1 fruit fly cellular context compared by ENCODE assay signal in genomic region chr3R:4996529-4996975, dm6.
TF ChIP-seq lines count a peak whose summit lies in the region.

No protein-coding gene starts in this region.

TF ChIP-seq in whole organism, embryonic, 481 proteins besides CTCF, POLR2A, EP300 and RAD21 (continued from another document and continues in another):
- TF ChIP-seq mld (GFP tag; IDR thresholded peaks at IDR 0.05; lab: Robert Waterston, UW; ENCODE audit: partially characterized antibody) (no peak), eve (GFP tag; optimal IDR thresholded peaks at IDR 0.05; lab: Kevin White, UChicago) (no peak), peb (GFP tag; IDR thresholded peaks at IDR 0.05; lab: Robert Waterston, UW) (no peak), MTF-1 (GFP tag; optimal IDR thresholded peaks at IDR 0.05; lab: Kevin White, UChicago; ENCODE audit: borderline replicate concordance) (no peak), aop (GFP tag; IDR thresholded peaks at IDR 0.05; lab: Robert Waterston, UW) (0 out of 2 replicates have a peak, but pooled peaks have one; percentile 47), CG13624 (GFP tag; optimal IDR thresholded peaks at IDR 0.05; lab: Kevin White, UChicago) (no peak), CG12769 (tag; optimal IDR thresholded peaks at IDR 0.05; lab: Kevin White, UChicago) (no peak), p53 (GFP tag; optimal IDR thresholded peaks at IDR 0.05; lab: Kevin White, UChicago) (no peak), tup (GFP tag; optimal IDR thresholded peaks at IDR 0.05; lab: Kevin White, UChicago) (no peak), CG17802 (tag; optimal IDR thresholded peaks at IDR 0.05; lab: Kevin White, UChicago) (no peak), Doc3 (GFP tag; IDR thresholded peaks at IDR 0.05; lab: Robert Waterston, UW; ENCODE audit: partially characterized antibody) (no peak), Usf (GFP tag; optimal IDR thresholded peaks at IDR 0.05; lab: Kevin White, UChicago) (no peak), CG2120 (GFP tag; optimal IDR thresholded peaks at IDR 0.05; lab: Kevin White, UChicago) (no peak), Aef1 (GFP tag; IDR thresholded peaks at IDR 0.05; lab: Robert Waterston, UW) (no peak), ind (GFP tag; optimal IDR thresholded peaks at IDR 0.05; lab: Kevin White, UChicago) (no peak), btn (GFP tag; optimal IDR thresholded peaks at IDR 0.05; lab: Kevin White, UChicago) (no peak), Scr (GFP tag; IDR thresholded peaks at IDR 0.05; lab: Robert Waterston, UW; ENCODE audit: partially characterized antibody) (no peak), Dad (GFP tag; optimal IDR thresholded peaks at IDR 0.05; lab: Kevin White, UChicago) (no peak), unc-4 (GFP tag; IDR thresholded peaks at IDR 0.05; lab: Robert Waterston, UW; ENCODE audit: partially characterized antibody) (no peak), ash1 (GFP tag; optimal IDR thresholded peaks at IDR 0.05; lab: Kevin White, UChicago) (peak; percentile 32), Lpt (GFP tag; optimal IDR thresholded peaks at IDR 0.05; lab: Kevin White, UChicago) (no peak), CG7963 (GFP tag; IDR thresholded peaks at IDR 0.05; lab: Robert Waterston, UW; ENCODE audit: partially characterized antibody) (no peak), chn (GFP tag; optimal IDR thresholded peaks at IDR 0.05; lab: Kevin White, UChicago) (no peak), Chrac-16 (GFP tag; optimal IDR thresholded peaks at IDR 0.05; lab: Kevin White, UChicago) (no peak), Blimp-1 (GFP tag; optimal IDR thresholded peaks at IDR 0.05; lab: Kevin White, UChicago) (no peak), odd (GFP tag; optimal IDR thresholded peaks at IDR 0.05; lab: Kevin White, UChicago) (no peak), CG7357 (GFP tag; IDR thresholded peaks at IDR 0.05; lab: Robert Waterston, UW) (no peak), CG34224 (GFP tag; IDR thresholded peaks at IDR 0.05; lab: Robert Waterston, UW; ENCODE audit: partially characterized antibody) (no peak), PHDP (tag; optimal IDR thresholded peaks at IDR 0.05; lab: Kevin White, UChicago) (no peak), CG10654 (GFP tag; optimal IDR thresholded peaks at IDR 0.05; lab: Kevin White, UChicago) (no peak), en (GFP tag; optimal IDR thresholded peaks at IDR 0.05; lab: Kevin White, UChicago) (no peak), CG4617 (GFP tag; optimal IDR thresholded peaks at IDR 0.05; lab: Kevin White, UChicago; ENCODE audit: borderline replicate concordance) (no peak), mam (GFP tag; optimal IDR thresholded peaks at IDR 0.05; lab: Kevin White, UChicago) (no peak), Abd-B (GFP tag; optimal IDR thresholded peaks at IDR 0.05; lab: Kevin White, UChicago) (no peak), unpg (GFP tag; optimal IDR thresholded peaks at IDR 0.05; lab: Kevin White, UChicago) (no peak), CG17361 (GFP tag; IDR thresholded peaks at IDR 0.05; lab: Robert Waterston, UW) (no peak), dmrt99B (tag; optimal IDR thresholded peaks at IDR 0.05; lab: Kevin White, UChicago) (no peak), CG31224 (GFP tag; IDR thresholded peaks at IDR 0.05; lab: Robert Waterston, UW) (no peak), CG4820 (GFP tag; optimal IDR thresholded peaks at IDR 0.05; lab: Kevin White, UChicago) (no peak), sd (tag; optimal IDR thresholded peaks at IDR 0.05; lab: Kevin White, UChicago) (peak; percentile 60), onecut (GFP tag; IDR thresholded peaks at IDR 0.05; lab: Robert Waterston, UW) (peak; percentile 48), bcd (GFP tag; optimal IDR thresholded peaks at IDR 0.05; lab: Kevin White, UChicago) (no peak), CG18599 (GFP tag; optimal IDR thresholded peaks at IDR 0.05; lab: Kevin White, UChicago) (no peak), grn (GFP tag; optimal IDR thresholded peaks at IDR 0.05; lab: Kevin White, UChicago) (peak; percentile 61), kni (GFP tag; optimal IDR thresholded peaks at IDR 0.05; lab: Kevin White, UChicago) (peak; percentile 93), CG4730 (GFP tag; IDR thresholded peaks at IDR 0.05; lab: Robert Waterston, UW) (no peak), Eip74EF (GFP tag; optimal IDR thresholded peaks at IDR 0.05; lab: Kevin White, UChicago) (peak in 1 of 2 experiments; percentile 54), lmd (GFP tag; IDR thresholded peaks at IDR 0.05; lab: Robert Waterston, UW) (no peak), Tbp (GFP tag; optimal IDR thresholded peaks at IDR 0.05; lab: Kevin White, UChicago) (no peak), ac (GFP tag; optimal IDR thresholded peaks at IDR 0.05; lab: Kevin White, UChicago) (peak; percentile 26), sna (GFP tag; IDR thresholded peaks at IDR 0.05; lab: Robert Waterston, UW; ENCODE audit: partially characterized antibody) (no peak), Dek (tag; optimal IDR thresholded peaks at IDR 0.05; lab: Kevin White, UChicago) (no peak), CG1647 (GFP tag; optimal IDR thresholded peaks at IDR 0.05; lab: Kevin White, UChicago) (no peak), corto (GFP tag; optimal IDR thresholded peaks at IDR 0.05; lab: Kevin White, UChicago) (no peak), CG14050 (GFP tag; IDR thresholded peaks at IDR 0.05; lab: Robert Waterston, UW) (no peak), NC2β (GFP tag; optimal IDR thresholded peaks at IDR 0.05; lab: Kevin White, UChicago) (no peak), Xbp1 (GFP tag; optimal IDR thresholded peaks at IDR 0.05; lab: Kevin White, UChicago) (no peak), CG6791 (GFP tag; IDR thresholded peaks at IDR 0.05; lab: Robert Waterston, UW; ENCODE audit: partially characterized antibody) (no peak), Ssrp (tag; optimal IDR thresholded peaks at IDR 0.05; lab: Kevin White, UChicago) (no peak), zen (tag; optimal IDR thresholded peaks at IDR 0.05; lab: Kevin White, UChicago) (no peak), CG14441 (GFP tag; IDR thresholded peaks at IDR 0.05; lab: Robert Waterston, UW) (no peak), Atf-2 (GFP tag; optimal IDR thresholded peaks at IDR 0.05; lab: Kevin White, UChicago) (no peak), ERR (GFP tag; optimal IDR thresholded peaks at IDR 0.05; lab: Kevin White, UChicago) (no peak), CG15011 (GFP tag; optimal IDR thresholded peaks at IDR 0.05; lab: Kevin White, UChicago) (no peak), Xrp1 (GFP tag; IDR thresholded peaks at IDR 0.05; lab: Robert Waterston, UW) (peak; percentile 32), croc (GFP tag; conservative IDR thresholded peaks at IDR 0.05; lab: Robert Waterston, UW) (no peak), Hsf (GFP tag; optimal IDR thresholded peaks at IDR 0.05; lab: Kevin White, UChicago) (no peak), CG10366 (GFP tag; IDR thresholded peaks at IDR 0.05; lab: Robert Waterston, UW) (no peak), phol (tag; optimal IDR thresholded peaks at IDR 0.05; lab: Kevin White, UChicago) (no peak), Sox100B (GFP tag; optimal IDR thresholded peaks at IDR 0.05; lab: Kevin White, UChicago) (no peak), CG8944 (GFP tag; optimal IDR thresholded peaks at IDR 0.05; lab: Kevin White, UChicago) (no peak), Nf-YB (GFP tag; optimal IDR thresholded peaks at IDR 0.05; lab: Kevin White, UChicago) (no peak), fd102C (GFP tag; optimal IDR thresholded peaks at IDR 0.05; lab: Kevin White, UChicago) (no peak), CG16779 (GFP tag; IDR thresholded peaks at IDR 0.05; lab: Robert Waterston, UW) (no peak), gcm2 (GFP tag; optimal IDR thresholded peaks at IDR 0.05; lab: Kevin White, UChicago) (no peak), zf30C (GFP tag; optimal IDR thresholded peaks at IDR 0.05; lab: Kevin White, UChicago) (no peak), tll (GFP tag; optimal IDR thresholded peaks at IDR 0.05; lab: Kevin White, UChicago) (peak in 1 of 2 experiments; percentile 85), CG10565 (GFP tag; optimal IDR thresholded peaks at IDR 0.05; lab: Kevin White, UChicago) (no peak), ato (GFP tag; IDR thresholded peaks at IDR 0.05; lab: Robert Waterston, UW; ENCODE audit: partially characterized antibody) (no peak), CG30020 (tag; optimal IDR thresholded peaks at IDR 0.05; lab: Kevin White, UChicago) (no peak), CG18619 (GFP tag; optimal IDR thresholded peaks at IDR 0.05; lab: Kevin White, UChicago) (no peak), Hr39 (optimal IDR thresholded peaks at IDR 0.05; lab: Kevin White, UChicago) (no peak), CG12942 (GFP tag; optimal IDR thresholded peaks at IDR 0.05; lab: Kevin White, UChicago) (no peak), CG3726 (GFP tag; IDR thresholded peaks at IDR 0.05; lab: Robert Waterston, UW) (no peak), CG1832 (GFP tag; optimal IDR thresholded peaks at IDR 0.05; lab: Kevin White, UChicago) (no peak), z (GFP tag; IDR thresholded peaks at IDR 0.05; lab: Robert Waterston, UW) (0 out of 3 replicates have a peak, but pooled peaks have one; percentile 37), oc (tag; optimal IDR thresholded peaks at IDR 0.05; lab: Kevin White, UChicago) (peak; percentile 76), crc (GFP tag; optimal IDR thresholded peaks at IDR 0.05; lab: Kevin White, UChicago) (no peak), CG3407 (GFP tag; optimal IDR thresholded peaks at IDR 0.05; lab: Kevin White, UChicago) (no peak), CG17328 (GFP tag; IDR thresholded peaks at IDR 0.05; lab: Robert Waterston, UW) (peak; percentile 72), hkb (optimal IDR thresholded peaks at IDR 0.05; lab: Kevin White, UChicago) (no peak), hkb (GFP tag; IDR thresholded peaks at IDR 0.05; lab: Robert Waterston, UW) (0 out of 2 replicates have a peak, but pooled peaks have one; percentile 12), CG6654 (GFP tag; optimal IDR thresholded peaks at IDR 0.05; lab: Kevin White, UChicago) (no peak), ttk (GFP tag; IDR thresholded peaks at IDR 0.05; lab: Robert Waterston, UW) (peak; percentile 15; the same call in 1 of the 2 replicates), kay (GFP tag; optimal IDR thresholded peaks at IDR 0.05; lab: Kevin White, UChicago) (no peak), CHES-1-like (GFP tag; optimal IDR thresholded peaks at IDR 0.05; lab: Kevin White, UChicago) (no peak), Rfx (GFP tag; IDR thresholded peaks at IDR 0.05; lab: Robert Waterston, UW) (no peak), HLHmδ (GFP tag; optimal IDR thresholded peaks at IDR 0.05; lab: Kevin White, UChicago) (peak; percentile 93), CG6854 (GFP tag; optimal IDR thresholded peaks at IDR 0.05; lab: Kevin White, UChicago) (no peak), CG11093 (GFP tag; IDR thresholded peaks at IDR 0.05; lab: Robert Waterston, UW) (no peak), Stat92E (GFP tag; optimal IDR thresholded peaks at IDR 0.05; lab: Kevin White, UChicago) (no peak), otp (GFP tag; IDR thresholded peaks at IDR 0.05; lab: Robert Waterston, UW) (peak; percentile 49; the same call in 1 of the 3 replicates), knrl (GFP tag; IDR thresholded peaks at IDR 0.05; lab: Robert Waterston, UW; ENCODE audit: partially characterized antibody) (no peak), CG5180 (GFP tag; optimal IDR thresholded peaks at IDR 0.05; lab: Kevin White, UChicago) (peak; percentile 60), fru (optimal IDR thresholded peaks at IDR 0.05; lab: Kevin White, UChicago) (no peak), Dll (GFP tag; IDR thresholded peaks at IDR 0.05; lab: Robert Waterston, UW; ENCODE audit: partially characterized antibody) (no peak), Kr (GFP tag; optimal IDR thresholded peaks at IDR 0.05; lab: Kevin White, UChicago) (peak; percentile 94), row (GFP tag; IDR thresholded peaks at IDR 0.05; lab: Robert Waterston, UW) (no peak), abd-A (tag; optimal IDR thresholded peaks at IDR 0.05; lab: Kevin White, UChicago) (no peak), CG16815 (GFP tag; optimal IDR thresholded peaks at IDR 0.05; lab: Kevin White, UChicago) (no peak), CG11560 (tag; IDR thresholded peaks at IDR 0.05; lab: Robert Waterston, UW) (no peak), emc (GFP tag; optimal IDR thresholded peaks at IDR 0.05; lab: Kevin White, UChicago) (no peak), Max (GFP tag; optimal IDR thresholded peaks at IDR 0.05; lab: Kevin White, UChicago) (no peak), sima (GFP tag; optimal IDR thresholded peaks at IDR 0.05; lab: Kevin White, UChicago) (no peak), Gsc (GFP tag; IDR thresholded peaks at IDR 0.05; lab: Robert Waterston, UW) (no peak), trem (tag; optimal IDR thresholded peaks at IDR 0.05; lab: Kevin White, UChicago) (no peak), Fer1 (GFP tag; optimal IDR thresholded peaks at IDR 0.05; lab: Kevin White, UChicago) (no peak), Ets97D (GFP tag; optimal IDR thresholded peaks at IDR 0.05; lab: Kevin White, UChicago) (no peak), CG3847 (GFP tag; IDR thresholded peaks at IDR 0.05; lab: Robert Waterston, UW) (no peak), Ets65A (GFP tag; lab: Kevin White, UChicago) (no peak), Ada2b (GFP tag; IDR thresholded peaks at IDR 0.05; lab: Robert Waterston, UW) (no peak), CG10321 (GFP tag; IDR thresholded peaks at IDR 0.05; lab: Robert Waterston, UW) (no peak), vvl (GFP tag; IDR thresholded peaks at IDR 0.05; lab: Robert Waterston, UW) (no peak), mirr (GFP tag; optimal IDR thresholded peaks at IDR 0.05; lab: Kevin White, UChicago) (no peak), amos (GFP tag; IDR thresholded peaks at IDR 0.05; lab: Robert Waterston, UW; ENCODE audit: partially characterized antibody) (no peak), CG14860 (GFP tag; IDR thresholded peaks at IDR 0.05; lab: Robert Waterston, UW; ENCODE audit: partially characterized antibody) (no peak), gt (GFP tag; IDR thresholded peaks at IDR 0.05; lab: Robert Waterston, UW) (no peak), CG1233 (GFP tag; optimal IDR thresholded peaks at IDR 0.05; lab: Kevin White, UChicago) (no peak), so (GFP tag; IDR thresholded peaks at IDR 0.05; lab: Robert Waterston, UW) (no peak), dm (GFP tag; optimal IDR thresholded peaks at IDR 0.05; lab: Kevin White, UChicago) (no peak), ranshi (GFP tag; IDR thresholded peaks at IDR 0.05; lab: Robert Waterston, UW) (no peak), Vsx1 (GFP tag; optimal IDR thresholded peaks at IDR 0.05; lab: Kevin White, UChicago) (no peak), CG10267 (tag; optimal IDR thresholded peaks at IDR 0.05; lab: Kevin White, UChicago) (no peak), jumu (GFP tag; optimal IDR thresholded peaks at IDR 0.05; lab: Kevin White, UChicago) (no peak), sisA (GFP tag; IDR thresholded peaks at IDR 0.05; lab: Robert Waterston, UW) (no peak), CG6254 (GFP tag; optimal IDR thresholded peaks at IDR 0.05; lab: Kevin White, UChicago) (peak; percentile 39), al (GFP tag; IDR thresholded peaks at IDR 0.05; lab: Robert Waterston, UW) (no peak), run (tag; optimal IDR thresholded peaks at IDR 0.05; lab: Kevin White, UChicago) (peak; percentile 4)
